Worm (Caenorhabditis elegans) whole organism, young adult: ENCODE data around the gene T10F2.2.

Experiments used
- B0019.2 ChIP-seq: fragments of 200-800 bp; sonication (Bioruptor generic); conservative IDR thresholded peaks from 2 replicates; pipeline ENCODE4 v1.3.6; 2022; ENCODE audit warnings: missing genetic modification reagents, missing genetic modification characterization, missing compliant biosample characterization
- B0035.1 ChIP-seq: sonication (generic microtip); optimal IDR thresholded peaks from 2 replicates; lab custom pipeline; 2016; ENCODE audit warnings: missing genetic modification characterization, mild to moderate bottlenecking, missing compliant biosample characterization, missing genotype, missing genetic modification reagents
- B0261.1 ChIP-seq: sonication (generic microtip); optimal IDR thresholded peaks from 2 replicates; lab custom pipeline; 2016; ENCODE audit warnings: mild to moderate bottlenecking, missing genetic modification characterization, moderate library complexity, missing compliant biosample characterization
- C06A6.2 ChIP-seq: fragments of 200-800 bp; sonication (Bioruptor generic); conservative IDR thresholded peaks from 2 replicates; pipeline ENCODE4 v1.3.6; 2022; ENCODE audit warnings: missing genetic modification characterization, missing compliant biosample characterization
- F37B4.10 ChIP-seq: fragments of 200-800 bp; sonication (Bioruptor generic); IDR thresholded peaks from 2 replicates; pipeline ENCODE4 v1.3.6; 2022; ENCODE audit warnings: missing genetic modification characterization, missing compliant biosample characterization
- F39B2.1 ChIP-seq: fragments of 200-800 bp; sonication (Bioruptor generic); IDR thresholded peaks from 2 replicates; pipeline ENCODE4 v1.3.6; 2022; ENCODE audit warnings: missing genetic modification reagents, missing genetic modification characterization, missing compliant biosample characterization
- F55B11.4 ChIP-seq: sonication (generic microtip); optimal IDR thresholded peaks from 2 replicates; lab custom pipeline; 2016; ENCODE audit warnings: missing compliant biosample characterization, missing genetic modification characterization, borderline replicate concordance; ENCODE audit not compliant: insufficient read depth
- Y53G8AR.9 ChIP-seq: fragments of 200-800 bp; sonication (Bioruptor generic); conservative IDR thresholded peaks from 2 replicates; pipeline ENCODE4 v1.3.6; 2022; ENCODE audit warnings: missing genetic modification reagents, missing genetic modification characterization, missing compliant biosample characterization
- Y67H2A.10 ChIP-seq: fragments of 200-800 bp; sonication (Bioruptor generic); conservative IDR thresholded peaks from 2 replicates; pipeline ENCODE4 v1.3.6; 2022; ENCODE audit warnings: missing genetic modification reagents, missing genetic modification characterization, missing compliant biosample characterization
- Y79H2A.3 ChIP-seq: fragments of 200-800 bp; sonication (Bioruptor generic); conservative IDR thresholded peaks from 2 replicates; pipeline ENCODE4 v1.3.6; 2022; ENCODE audit warnings: missing genetic modification reagents, missing genetic modification characterization, missing compliant biosample characterization
- akir-1 ChIP-seq: fragments of 200-800 bp; sonication (Bioruptor generic); optimal IDR thresholded peaks from 2 replicates; lab custom pipeline; 2018; ENCODE audit warnings: mild to moderate bottlenecking, missing genetic modification characterization, moderate library complexity, missing compliant biosample characterization
- ama-1 ChIP-seq, 3 experiments: fragments of 150-350 bp in 1 of 3; sonication (generic microtip) in 2 of 3; optimal IDR thresholded peaks; 2 replicates each; lab custom pipeline; 2014 to 2018; ENCODE audit warnings: missing biosample characterization in 2 of 3, missing genetic modification characterization in 2 of 3, missing genetic modification reagents in 2 of 3
- aptf-3 ChIP-seq: fragments of 200-800 bp; sonication (Bioruptor generic); IDR thresholded peaks from 2 replicates; pipeline ENCODE4 v1.3.6; 2022; ENCODE audit warnings: missing genetic modification characterization, missing compliant biosample characterization
- attf-3 ChIP-seq: fragments of 200-800 bp; sonication (Bioruptor generic); conservative IDR thresholded peaks from 2 replicates; pipeline ENCODE4 v1.3.6; 2022; ENCODE audit warnings: missing genetic modification reagents, missing genetic modification characterization, missing compliant biosample characterization
- ccch-3 ChIP-seq: fragments of 200-800 bp; sonication (Bioruptor generic); optimal IDR thresholded peaks from 2 replicates; lab custom pipeline; 2018; ENCODE audit warnings: mild to moderate bottlenecking, missing genetic modification characterization, missing compliant biosample characterization
- cebp-1 ChIP-seq, 2 experiments: fragments of 200-800 bp in 1 of 2; sonication (Bioruptor generic) in 1 of 2; sonication (generic microtip) in 1 of 2; IDR thresholded peaks in 1 of 2; optimal IDR thresholded peaks in 1 of 2; 2 replicates each; pipeline versions ENCODE4 v1.3.6 to Lab custom; 2017 to 2022; ENCODE audit warnings: missing compliant biosample characterization in 2 of 2, missing genetic modification characterization in 2 of 2, mild to moderate bottlenecking in 1 of 2, missing genetic modification reagents in 1 of 2, moderate library complexity in 1 of 2
- ceh-27 ChIP-seq: fragments of 200-800 bp; sonication (Bioruptor generic); optimal IDR thresholded peaks from 2 replicates; lab custom pipeline; 2018; ENCODE audit warnings: mild to moderate bottlenecking, missing genetic modification characterization, moderate library complexity, missing compliant biosample characterization
- chd-7 ChIP-seq: sonication (generic microtip); optimal IDR thresholded peaks from 2 replicates; lab custom pipeline; 2016; ENCODE audit warnings: mild to moderate bottlenecking, missing genetic modification characterization, moderate library complexity, missing compliant biosample characterization
- dox-1 ChIP-seq: fragments of 200-800 bp; sonication (Bioruptor generic); IDR thresholded peaks from 2 replicates; pipeline ENCODE4 v1.3.6; 2022; ENCODE audit warnings: missing genetic modification reagents, missing genetic modification characterization, missing compliant biosample characterization
- efl-1 ChIP-seq: fragments of 150-350 bp; optimal IDR thresholded peaks from 2 replicates; lab custom pipeline; 2014; ENCODE audit warnings: missing biosample characterization, missing genetic modification reagents, missing genetic modification characterization
- egl-44 ChIP-seq: fragments of 200-800 bp; sonication (Bioruptor generic); IDR thresholded peaks from 2 replicates; pipeline ENCODE4 v1.3.6; 2022; ENCODE audit warnings: missing genetic modification reagents, missing genetic modification characterization, missing compliant biosample characterization
- egrh-3 ChIP-seq: fragments of 200-800 bp; sonication (Bioruptor generic); IDR thresholded peaks from 2 replicates; pipeline ENCODE4 v1.3.6; 2022; ENCODE audit warnings: missing genetic modification reagents, missing genetic modification characterization, missing compliant biosample characterization
- gei-17 ChIP-seq: fragments of 200-800 bp; sonication (Bioruptor generic); optimal IDR thresholded peaks from 2 replicates; lab custom pipeline; 2018; ENCODE audit warnings: mild to moderate bottlenecking, missing genetic modification characterization, missing compliant biosample characterization
- him-1 ChIP-seq: sonication (generic microtip); optimal IDR thresholded peaks from 2 replicates; lab custom pipeline; 2016; ENCODE audit warnings: missing genotype, missing genetic modification reagents, missing genetic modification characterization, missing compliant biosample characterization
- lsl-1 ChIP-seq: fragments of 200-800 bp; sonication (Bioruptor generic); optimal IDR thresholded peaks from 2 replicates; lab custom pipeline; 2018; ENCODE audit warnings: mild to moderate bottlenecking, missing genetic modification characterization, moderate library complexity, missing compliant biosample characterization
- madf-10 ChIP-seq: sonication (generic microtip); optimal IDR thresholded peaks from 2 replicates; lab custom pipeline; 2016; ENCODE audit warnings: mild to moderate bottlenecking, missing genetic modification characterization, missing compliant biosample characterization
- madf-6 ChIP-seq: fragments of 200-800 bp; sonication (Bioruptor generic); IDR thresholded peaks from 2 replicates; pipeline ENCODE4 v1.3.6; 2022; ENCODE audit warnings: missing genetic modification reagents, missing genetic modification characterization, missing compliant biosample characterization
- mel-28 ChIP-seq: sonication (generic microtip); optimal IDR thresholded peaks from 2 replicates; lab custom pipeline; 2016; ENCODE audit warnings: borderline replicate concordance, mild to moderate bottlenecking, missing genetic modification characterization, missing compliant biosample characterization
- mxl-1 ChIP-seq: sonication (generic microtip); optimal IDR thresholded peaks from 2 replicates; lab custom pipeline; 2016; ENCODE audit warnings: missing genetic modification characterization, missing compliant biosample characterization
- nhr-80 ChIP-seq: sonication (generic microtip); optimal IDR thresholded peaks from 2 replicates; lab custom pipeline; 2016; ENCODE audit warnings: missing genetic modification characterization, missing compliant biosample characterization
- pbrm-1 ChIP-seq: fragments of 200-800 bp; sonication (Bioruptor generic); IDR thresholded peaks from 2 replicates; pipeline ENCODE4 v1.3.6; 2022; ENCODE audit warnings: missing genetic modification reagents, missing genetic modification characterization, missing compliant biosample characterization
- repo-1 ChIP-seq: sonication (generic microtip); optimal IDR thresholded peaks from 2 replicates; lab custom pipeline; 2017; ENCODE audit warnings: mild to moderate bottlenecking, missing genetic modification characterization, missing compliant biosample characterization
- snpc-1.1 ChIP-seq: sonication (generic microtip); optimal IDR thresholded peaks from 2 replicates; lab custom pipeline; 2017; ENCODE audit warnings: missing genetic modification characterization, mild to moderate bottlenecking, missing compliant biosample characterization, antibody characterized with exemption, moderate library complexity, missing genotype, missing genetic modification reagents; ENCODE audit not compliant: insufficient read depth
- snpc-3.4 ChIP-seq: sonication (generic microtip); optimal IDR thresholded peaks from 2 replicates; lab custom pipeline; 2017; ENCODE audit warnings: missing genetic modification characterization, mild to moderate bottlenecking, missing compliant biosample characterization, antibody characterized with exemption, moderate library complexity, missing genotype, missing genetic modification reagents
- snpc-4 ChIP-seq, 5 experiments: fragments of 150-350 bp in 1 of 5; sonication (generic microtip) in 4 of 5; optimal IDR thresholded peaks; 2 replicates each; lab custom pipeline; 2014 to 2018; ENCODE audit warnings: missing genetic modification characterization in 5 of 5, missing biosample characterization in 3 of 5, antibody characterized with exemption in 2 of 5, mild to moderate bottlenecking in 2 of 5, missing compliant biosample characterization in 2 of 5, missing genotype in 2 of 5, moderate library complexity in 2 of 5, missing genetic modification reagents in 1 of 5
- unc-130 ChIP-seq: sonication (generic microtip); optimal IDR thresholded peaks from 2 replicates; lab custom pipeline; 2016; ENCODE audit warnings: missing genetic modification reagents, missing genetic modification characterization, missing compliant biosample characterization
- unc-62 ChIP-seq: fragments of 150-350 bp; optimal IDR thresholded peaks from 2 replicates; lab custom pipeline; 2014; ENCODE audit warnings: missing biosample characterization, missing genetic modification reagents, missing genetic modification characterization
- zfh-2 ChIP-seq: fragments of 200-800 bp; sonication (Bioruptor generic); conservative IDR thresholded peaks from 2 replicates; pipeline ENCODE4 v1.3.6; 2022; ENCODE audit warnings: missing genetic modification reagents, missing genetic modification characterization, missing compliant biosample characterization
- ztf-26 ChIP-seq: sonication (generic microtip); optimal IDR thresholded peaks from 2 replicates; lab custom pipeline; 2017; ENCODE audit warnings: missing genetic modification characterization, missing compliant biosample characterization
- ztf-3 ChIP-seq: fragments of 200-800 bp; sonication (Bioruptor generic); optimal IDR thresholded peaks from 2 replicates; lab custom pipeline; 2018; ENCODE audit warnings: mild to moderate bottlenecking, missing genetic modification characterization, missing compliant biosample characterization

The T10F2.2 gene

DNA sequence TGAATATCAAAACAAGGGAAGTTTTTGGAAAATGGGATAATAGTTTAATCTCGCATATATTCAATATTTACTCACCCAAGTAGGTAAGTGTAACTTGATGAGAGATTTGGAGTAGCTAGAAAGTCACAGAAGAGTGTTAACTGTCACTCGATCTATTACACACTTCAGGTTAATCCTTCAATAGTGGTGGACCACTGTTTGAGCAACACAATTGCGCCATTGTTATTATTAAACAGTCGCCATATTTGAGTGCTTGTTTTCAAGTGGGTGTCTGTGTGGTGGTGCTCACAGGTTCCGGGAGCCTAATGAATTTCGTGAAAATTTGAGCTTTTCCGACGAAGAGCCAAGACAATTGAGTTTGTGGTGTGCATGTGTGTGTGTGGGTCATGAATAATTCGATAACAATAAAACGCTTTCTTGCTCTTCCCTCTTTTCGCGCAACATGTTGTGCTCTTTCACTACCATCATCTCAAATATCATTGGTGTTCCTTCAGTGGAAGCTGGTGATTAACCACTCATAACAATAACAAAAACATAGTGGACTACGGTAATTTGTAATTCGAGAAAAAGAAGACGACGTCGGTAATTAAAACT lies 26.1 kb downstream of the T10F2.2 start:
- TF ChIP-seq snpc-4 (GFP tag; optimal IDR thresholded peaks at IDR 0.05; lab: Kevin White, UChicago) (no peak), snpc-4 (tag; optimal IDR thresholded peaks at IDR 0.05; lab: Kevin White, UChicago) (no peak), ztf-3 (no peak), chd-7 (tag; lab: Kevin White, UChicago) (no peak), him-1 (tag; lab: Kevin White, UChicago) (no peak), unc-62 (no peak)

- no peak for TF ChIP-seq dox-1 (GFP tag; lab: Robert Waterston, UW)
- TF ChIP-seq Y53G8AR.9 (GFP tag; lab: Robert Waterston, UW) = no peak
- no peak for TF ChIP-seq attf-3 (GFP tag; lab: Robert Waterston, UW)
- no peak for TF ChIP-seq F55B11.4 (tag; lab: Kevin White, UChicago)
- no peak for TF ChIP-seq akir-1 (GFP tag; lab: Kevin White, UChicago)
- no peak for TF ChIP-seq madf-6 (GFP tag; lab: Robert Waterston, UW)
- TF ChIP-seq F37B4.10 (GFP tag; lab: Robert Waterston, UW) = no peak
- no peak for TF ChIP-seq B0261.1 (tag; lab: Kevin White, UChicago)
- TF ChIP-seq efl-1 = no peak
- TF ChIP-seq repo-1 (tag; lab: Kevin White, UChicago) = no peak
- TF ChIP-seq ceh-27 (GFP tag; lab: Kevin White, UChicago) = no peak
- TF ChIP-seq pbrm-1 (GFP tag; lab: Robert Waterston, UW) = no peak
- no peak for TF ChIP-seq cebp-1 (GFP tag; IDR thresholded peaks at IDR 0.05; lab: Robert Waterston, UW)
- no peak for TF ChIP-seq cebp-1 (tag; optimal IDR thresholded peaks at IDR 0.05; lab: Kevin White, UChicago)
- no peak for TF ChIP-seq gei-17 (GFP tag; lab: Kevin White, UChicago)
- no peak for TF ChIP-seq ccch-3 (GFP tag; lab: Kevin White, UChicago)
- no peak for TF ChIP-seq F39B2.1 (GFP tag; lab: Robert Waterston, UW)
- no peak for TF ChIP-seq lsl-1
- no peak for TF ChIP-seq aptf-3 (GFP tag; lab: Robert Waterston, UW)
- TF ChIP-seq mel-28 = no peak
These were observed 27.4 kb downstream of the T10F2.2 start for ce11 chrIII:5137685-5138084.

ce11 chrIII:5137099-5137498 lies 28.0 kb downstream of the T10F2.2 start:
- TF ChIP-seq nhr-80 (tag; lab: Kevin White, UChicago) (peak; percentile 60), ama-1 (optimal IDR thresholded peaks at IDR 0.05; lab: Kevin White, UChicago) (no peak), ama-1 (GFP tag; optimal IDR thresholded peaks at IDR 0.05; lab: Kevin White, UChicago) (peak in 1 of 2 experiments; percentile 35), madf-6 (GFP tag; lab: Robert Waterston, UW) (no peak), F37B4.10 (GFP tag; lab: Robert Waterston, UW) (no peak)

DNA sequence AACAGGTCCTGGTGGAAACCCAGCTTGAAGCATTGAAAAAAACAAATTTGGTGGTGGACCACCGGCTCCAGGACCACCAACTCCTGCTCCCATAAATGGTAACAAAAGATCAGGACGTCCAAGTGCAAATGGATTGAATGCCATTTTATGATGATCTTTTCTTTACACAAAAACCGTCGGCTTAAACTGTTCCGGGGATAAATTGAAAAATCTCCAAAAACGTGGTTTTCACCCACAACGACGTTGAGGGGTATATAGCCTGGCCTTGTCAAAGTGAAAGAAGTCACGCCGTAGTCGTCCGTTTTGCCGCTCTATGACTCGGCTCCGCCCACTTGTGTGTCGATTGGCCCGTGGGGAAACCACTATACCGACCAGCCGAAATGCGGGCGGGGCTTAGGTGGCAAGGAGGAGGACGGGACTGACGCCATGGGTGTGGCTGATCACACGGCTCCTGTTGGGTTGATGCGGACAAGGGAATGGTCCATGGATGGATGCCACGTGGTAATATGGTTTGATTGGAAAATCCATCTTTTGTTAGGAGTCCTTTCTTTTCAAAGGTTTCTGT lies 29.0 kb downstream of the T10F2.2 start, which contains the start of gene tbx-2:
tbx-2 (minus strand) TSS at position 264 of the 565 bp plus-strand sequence.
- TF ChIP-seq cebp-1 (GFP tag; IDR thresholded peaks at IDR 0.05; lab: Robert Waterston, UW) (no peak), cebp-1 (tag; optimal IDR thresholded peaks at IDR 0.05; lab: Kevin White, UChicago) (peak; percentile 1), zfh-2 (GFP tag; lab: Robert Waterston, UW) (peak; percentile 64), B0035.1 (no peak), attf-3 (GFP tag; lab: Robert Waterston, UW) (no peak), Y67H2A.10 (GFP tag; lab: Robert Waterston, UW) (no peak), B0019.2 (GFP tag; lab: Robert Waterston, UW) (no peak), snpc-1.1 (tag; lab: Kevin White, UChicago) (no peak), egrh-3 (GFP tag; lab: Robert Waterston, UW) (0 out of 2 replicates have a peak, but pooled peaks have one; percentile 32), snpc-3.4 (no peak), unc-62 (no peak), unc-130 (no peak), C06A6.2 (GFP tag; lab: Robert Waterston, UW) (no peak), dox-1 (GFP tag; lab: Robert Waterston, UW) (peak; percentile 45), madf-10 (tag; lab: Kevin White, UChicago) (no peak), B0261.1 (tag; lab: Kevin White, UChicago) (no peak), Y79H2A.3 (no peak), mxl-1 (no peak), egl-44 (no peak), ztf-26 (tag; lab: Kevin White, UChicago) (no peak)
